Worm (Caenorhabditis elegans) whole organism, L3 larva: ENCODE results near the gene M116.5.

ENCODE experiments used
- R02D3.7 ChIP-seq: fragments of 150-350 bp; optimal IDR thresholded peaks from 2 replicates; lab custom pipeline; 2014; ENCODE audit warnings: missing biosample characterization, missing genetic modification characterization
- ZK546.5 ChIP-seq: sonication (generic microtip); optimal IDR thresholded peaks from 2 replicates; lab custom pipeline; 2017; ENCODE audit warnings: missing biosample characterization, missing genetic modification characterization
- aly-2 ChIP-seq: fragments of 150-350 bp; optimal IDR thresholded peaks from 2 replicates; lab custom pipeline; 2014; ENCODE audit warnings: missing biosample characterization, missing genetic modification characterization
- ama-1 ChIP-seq: fragments of 150-350 bp; optimal IDR thresholded peaks from 2 replicates; lab custom pipeline; 2018
- ceh-16 ChIP-seq: sonication (generic microtip); optimal IDR thresholded peaks from 2 replicates; lab custom pipeline; 2017; ENCODE audit warnings: missing biosample characterization, missing genetic modification characterization
- ceh-28 ChIP-seq: fragments of 150-350 bp; optimal IDR thresholded peaks from 2 replicates; lab custom pipeline; 2014; ENCODE audit warnings: missing biosample characterization, missing genetic modification reagents, missing genetic modification characterization
- ceh-82 ChIP-seq: fragments of 150-350 bp; optimal IDR thresholded peaks from 2 replicates; lab custom pipeline; 2014; ENCODE audit warnings: missing biosample characterization, missing genetic modification characterization
- ceh-9 ChIP-seq: sonication (generic microtip); optimal IDR thresholded peaks from 2 replicates; lab custom pipeline; 2018; ENCODE audit warnings: missing biosample characterization, missing genetic modification characterization
- daf-12 ChIP-seq: fragments of 150-350 bp; optimal IDR thresholded peaks from 2 replicates; lab custom pipeline; 2014; ENCODE audit warnings: missing biosample characterization, missing genetic modification reagents, missing genetic modification characterization
- egl-27 ChIP-seq: sonication (generic microtip); optimal IDR thresholded peaks from 4 replicates; lab custom pipeline; 2017; ENCODE audit warnings: missing biosample characterization, missing genetic modification reagents, missing genetic modification characterization
- egl-5 ChIP-seq: fragments of 150-350 bp; optimal IDR thresholded peaks from 2 replicates; lab custom pipeline; 2017; ENCODE audit warnings: missing biosample characterization, missing genetic modification reagents, missing genetic modification characterization, inconsistent platforms
- elt-1 ChIP-seq: fragments of 150-350 bp; optimal IDR thresholded peaks from 2 replicates; lab custom pipeline; 2014; ENCODE audit warnings: missing biosample characterization, missing genetic modification characterization
- elt-2 ChIP-seq: sonication (generic microtip); optimal IDR thresholded peaks from 2 replicates; lab custom pipeline; 2016; ENCODE audit warnings: missing genetic modification reagents, mild to moderate bottlenecking, missing genetic modification characterization, missing compliant biosample characterization
- elt-3 ChIP-seq, 3 experiments: fragments of 150-350 bp in 1 of 3; sonication (generic microtip) in 2 of 3; optimal IDR thresholded peaks; 2 replicates in 2 of 3; 4 replicates in 1 of 3; lab custom pipeline; 2014 to 2017; ENCODE audit warnings: missing biosample characterization in 3 of 3, missing genetic modification characterization in 3 of 3
- eor-1 ChIP-seq, 2 experiments: fragments of 150-350 bp; optimal IDR thresholded peaks; 2 replicates each; lab custom pipeline; 2014 to 2018; ENCODE audit warnings: missing biosample characterization in 2 of 2, missing genetic modification characterization in 2 of 2
- fkh-10 ChIP-seq: sonication (generic microtip); optimal IDR thresholded peaks from 2 replicates; lab custom pipeline; 2017; ENCODE audit warnings: missing biosample characterization, missing genetic modification reagents, missing genetic modification characterization
- fkh-2 ChIP-seq: fragments of 150-350 bp; optimal IDR thresholded peaks from 2 replicates; lab custom pipeline; 2014; ENCODE audit warnings: missing biosample characterization, missing genetic modification reagents, missing genetic modification characterization
- fos-1 ChIP-seq: fragments of 150-350 bp; optimal IDR thresholded peaks from 2 replicates; lab custom pipeline; 2014; ENCODE audit warnings: missing biosample characterization, missing genetic modification characterization
- hmg-11 ChIP-seq: sonication (generic microtip); optimal IDR thresholded peaks from 2 replicates; lab custom pipeline; 2016; ENCODE audit warnings: missing genetic modification characterization, missing compliant biosample characterization
- jun-1 ChIP-seq: fragments of 150-350 bp; optimal IDR thresholded peaks from 2 replicates; lab custom pipeline; 2014; ENCODE audit warnings: missing biosample characterization, missing genetic modification reagents, missing genetic modification characterization
- lin-15B ChIP-seq: fragments of 150-350 bp; optimal IDR thresholded peaks from 2 replicates; lab custom pipeline; 2014; ENCODE audit warnings: missing biosample characterization, missing genetic modification characterization
- lin-39 ChIP-seq: fragments of 150-350 bp; optimal IDR thresholded peaks from 2 replicates; lab custom pipeline; 2018; ENCODE audit warnings: missing biosample characterization, missing genetic modification reagents, missing genetic modification characterization
- lsy-12 ChIP-seq: sonication (generic microtip); optimal IDR thresholded peaks from 2 replicates; lab custom pipeline; 2016; ENCODE audit warnings: mild to moderate bottlenecking, missing genetic modification characterization, missing compliant biosample characterization
- mdl-1 ChIP-seq: fragments of 150-350 bp; optimal IDR thresholded peaks from 2 replicates; lab custom pipeline; 2014; ENCODE audit warnings: missing biosample characterization, missing genetic modification characterization
- mml-1 ChIP-seq: fragments of 150-350 bp; sonication (generic microtip); optimal IDR thresholded peaks from 3 replicates; lab custom pipeline; 2014; ENCODE audit warnings: missing biosample characterization, missing genetic modification characterization
- nfya-1 ChIP-seq: sonication (generic microtip); optimal IDR thresholded peaks from 2 replicates; lab custom pipeline; 2017; ENCODE audit warnings: missing genetic modification characterization, mild to moderate bottlenecking, missing compliant biosample characterization, antibody characterized with exemption, moderate library complexity; ENCODE audit not compliant: insufficient read depth
- nhr-11 ChIP-seq: fragments of 150-350 bp; optimal IDR thresholded peaks from 2 replicates; lab custom pipeline; 2014; ENCODE audit warnings: missing biosample characterization, missing genetic modification characterization
- nhr-12 ChIP-seq: fragments of 150-350 bp; optimal IDR thresholded peaks from 2 replicates; lab custom pipeline; 2014; ENCODE audit warnings: missing biosample characterization, missing genetic modification characterization
- nhr-23 ChIP-seq: fragments of 150-350 bp; optimal IDR thresholded peaks from 2 replicates; lab custom pipeline; 2014; ENCODE audit warnings: missing biosample characterization, missing genetic modification reagents, missing genetic modification characterization
- nhr-237 ChIP-seq: fragments of 150-350 bp; optimal IDR thresholded peaks from 2 replicates; lab custom pipeline; 2014; ENCODE audit warnings: missing biosample characterization, missing genetic modification characterization
- nhr-25 ChIP-seq: sonication (generic microtip); optimal IDR thresholded peaks from 2 replicates; lab custom pipeline; 2017; ENCODE audit warnings: missing biosample characterization, missing genetic modification characterization
- nhr-28 ChIP-seq: fragments of 150-350 bp; optimal IDR thresholded peaks from 2 replicates; lab custom pipeline; 2014; ENCODE audit warnings: missing biosample characterization, missing genetic modification characterization
- nhr-43 ChIP-seq: sonication (generic microtip); optimal IDR thresholded peaks from 2 replicates; lab custom pipeline; 2016; ENCODE audit warnings: mild to moderate bottlenecking, missing genetic modification characterization, missing compliant biosample characterization; ENCODE audit not compliant: poor library complexity, severe bottlenecking
- nhr-67 ChIP-seq: fragments of 150-350 bp; optimal IDR thresholded peaks from 2 replicates; lab custom pipeline; 2014; ENCODE audit warnings: missing biosample characterization, missing genetic modification characterization
- nhr-76 ChIP-seq: fragments of 150-350 bp; sonication (generic microtip); optimal IDR thresholded peaks from 5 replicates; lab custom pipeline; 2014; ENCODE audit warnings: missing biosample characterization, missing genetic modification characterization
- nhr-77 ChIP-seq: fragments of 150-350 bp; optimal IDR thresholded peaks from 2 replicates; lab custom pipeline; 2014; ENCODE audit warnings: missing biosample characterization, missing genetic modification characterization
- pha-4 ChIP-seq: fragments of 150-350 bp; optimal IDR thresholded peaks from 2 replicates; lab custom pipeline; 2014; ENCODE audit warnings: missing biosample characterization, missing genetic modification reagents, missing genetic modification characterization
- pqm-1 ChIP-seq: fragments of 150-350 bp; optimal IDR thresholded peaks from 2 replicates; lab custom pipeline; 2017; ENCODE audit warnings: missing biosample characterization, missing genetic modification characterization, inconsistent platforms
- sea-2 ChIP-seq: fragments of 150-350 bp; sonication (generic microtip); optimal IDR thresholded peaks from 4 replicates; lab custom pipeline; 2014; ENCODE audit warnings: missing biosample characterization, missing genetic modification reagents, missing genetic modification characterization
- skn-1 ChIP-seq: fragments of 150-350 bp; optimal IDR thresholded peaks from 2 replicates; lab custom pipeline; 2014; ENCODE audit warnings: missing biosample characterization, missing genetic modification characterization
- snpc-4 ChIP-seq: fragments of 150-350 bp; optimal IDR thresholded peaks from 2 replicates; lab custom pipeline; 2014; ENCODE audit warnings: missing biosample characterization, missing genetic modification characterization
- tbx-2 ChIP-seq: sonication (generic microtip); optimal IDR thresholded peaks from 2 replicates; lab custom pipeline; 2016; ENCODE audit warnings: mild to moderate bottlenecking, missing genetic modification characterization, missing compliant biosample characterization
- unc-39 ChIP-seq: sonication (generic microtip); optimal IDR thresholded peaks from 4 replicates; lab custom pipeline; 2017; ENCODE audit warnings: missing biosample characterization, missing genetic modification characterization
- unc-62 ChIP-seq: fragments of 150-350 bp; sonication (generic microtip); optimal IDR thresholded peaks from 4 replicates; lab custom pipeline; 2014; ENCODE audit warnings: missing biosample characterization, missing genetic modification reagents, missing genetic modification characterization
- zag-1 ChIP-seq: fragments of 150-350 bp; optimal IDR thresholded peaks from 2 replicates; lab custom pipeline; 2014; ENCODE audit warnings: missing biosample characterization, missing genetic modification characterization
- ztf-11 ChIP-seq: fragments of 150-350 bp; optimal IDR thresholded peaks from 2 replicates; lab custom pipeline; 2014; ENCODE audit warnings: missing biosample characterization, missing genetic modification characterization
- ztf-4 ChIP-seq: fragments of 150-350 bp; optimal IDR thresholded peaks from 2 replicates; lab custom pipeline; 2014; ENCODE audit warnings: missing biosample characterization, missing genetic modification characterization

M116.5 gene

ce11 chrIV:8428492-8428891 is 7.6 kb upstream of the M116.5 start:
- peak; percentile 46 for TF ChIP-seq pqm-1 (tag; lab: Kevin White, UChicago)
- TF ChIP-seq nhr-28 (tag; lab: Kevin White, UChicago) = no peak
- no peak for TF ChIP-seq nhr-11 (tag; lab: Kevin White, UChicago)
- no peak for TF ChIP-seq egl-27 (tag; lab: Kevin White, UChicago)
- peak; percentile 84 for TF ChIP-seq hmg-11 (tag; lab: Kevin White, UChicago)
- peak; percentile 51 for TF ChIP-seq lin-39 (tag; lab: Kevin White, UChicago)
- peak in 1 of 3 experiments; percentile 32 for TF ChIP-seq elt-3 (tag; optimal IDR thresholded peaks at IDR 0.05; lab: Kevin White, UChicago)
- no peak for TF ChIP-seq ztf-11 (tag; lab: Kevin White, UChicago)
- TF ChIP-seq jun-1 = no peak
- TF ChIP-seq nhr-23 (tag; lab: Kevin White, UChicago) = peak; percentile 60
- TF ChIP-seq tbx-2 (tag; lab: Kevin White, UChicago) = peak; percentile 85
- TF ChIP-seq nhr-76 (tag; lab: Kevin White, UChicago) = no peak
- peak; percentile 54 for TF ChIP-seq fos-1 (tag; lab: Kevin White, UChicago)
- peak; percentile 43 for TF ChIP-seq unc-62 (GFP tag; lab: Kevin White, UChicago)
- no peak for TF ChIP-seq elt-1 (tag; lab: Kevin White, UChicago)
- no peak for TF ChIP-seq ZK546.5
- TF ChIP-seq daf-12 (tag; lab: Kevin White, UChicago) = no peak
- TF ChIP-seq egl-5 (tag; lab: Kevin White, UChicago) = no peak
- TF ChIP-seq nhr-12 = no peak
- TF ChIP-seq fkh-2 (tag; lab: Kevin White, UChicago) = peak; percentile 38
- no peak for TF ChIP-seq mdl-1 (tag; lab: Kevin White, UChicago)
- peak; percentile 5 for TF ChIP-seq ztf-4 (tag; lab: Kevin White, UChicago)
- TF ChIP-seq lsy-12 (tag; lab: Kevin White, UChicago) = peak; percentile 90
- no peak for TF ChIP-seq skn-1 (tag; lab: Kevin White, UChicago)
- TF ChIP-seq ceh-28 (tag; lab: Kevin White, UChicago) = peak; percentile 54
- peak; percentile 99 for TF ChIP-seq snpc-4 (tag; lab: Kevin White, UChicago)
- no peak for TF ChIP-seq nhr-237 (tag; lab: Kevin White, UChicago)
- no peak for TF ChIP-seq zag-1
- peak; percentile 78 for TF ChIP-seq nhr-25
- no peak for TF ChIP-seq mml-1
- peak; percentile 85 for TF ChIP-seq nfya-1 (tag; lab: Kevin White, UChicago)
- no peak for TF ChIP-seq aly-2 (tag; lab: Kevin White, UChicago)
- TF ChIP-seq nhr-43 (tag; lab: Kevin White, UChicago) = peak; percentile 76
- no peak for TF ChIP-seq fkh-10 (GFP tag; lab: Kevin White, UChicago)
- no peak for TF ChIP-seq nhr-67
- TF ChIP-seq elt-2 (tag; lab: Kevin White, UChicago) = peak; percentile 71
- TF ChIP-seq sea-2 (GFP tag; lab: Kevin White, UChicago) = no peak
- peak; percentile 16 for TF ChIP-seq ceh-82 (tag; lab: Kevin White, UChicago)
- TF ChIP-seq ama-1 (lab: Kevin White, UChicago) = peak; percentile 97
- peak; percentile 38 for TF ChIP-seq R02D3.7 (tag; lab: Kevin White, UChicago)
- TF ChIP-seq lin-15B (tag; lab: Kevin White, UChicago) = peak; percentile 70
- no peak for TF ChIP-seq eor-1 (tag; optimal IDR thresholded peaks at IDR 0.05; lab: Kevin White, UChicago)
- peak; percentile 53 for TF ChIP-seq nhr-77 (tag; lab: Kevin White, UChicago)
- TF ChIP-seq pha-4 (tag; lab: Kevin White, UChicago) = peak; percentile 67
- no peak for TF ChIP-seq ceh-16 (tag; lab: Kevin White, UChicago)
- no peak for TF ChIP-seq ceh-9 (tag; lab: Kevin White, UChicago)
- TF ChIP-seq unc-39 (tag; lab: Kevin White, UChicago) = no peak
